Fruit fly (Drosophila melanogaster) Kc167 (cell line): ENCODE measurements around the gene CG34288.

Experiments used
- psq ChIP-seq: fragments of >200 bp; optimal IDR thresholded peaks from 2 replicates; lab custom pipeline; 2017; ENCODE audit warnings: missing external identifiers
- ttk ChIP-seq: sonication (Bioruptor generic); optimal IDR thresholded peaks from 2 replicates; lab custom pipeline; 2017; ENCODE audit warnings: missing external identifiers

DNA sequence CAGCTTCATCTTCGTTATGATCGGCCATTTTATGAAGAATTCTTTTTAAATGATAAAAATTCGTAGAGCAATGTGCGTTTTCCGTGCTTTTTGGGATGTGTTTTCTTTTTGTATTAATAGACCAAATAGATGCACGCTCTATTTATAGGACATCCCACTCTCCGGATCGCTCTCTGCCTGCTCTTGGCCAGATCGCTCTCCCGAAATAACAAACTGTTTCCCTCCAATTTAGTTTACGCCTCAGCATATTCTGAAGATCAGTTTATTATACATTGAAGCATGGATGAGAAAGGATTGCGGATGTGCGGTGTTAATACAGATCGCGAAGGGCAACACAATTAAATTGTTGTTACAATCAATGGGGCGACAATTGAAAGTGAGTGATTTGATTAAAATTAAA is 41.8 kb upstream of the CG34288 start, which contains the start of gene CG5376:
- no peak for TF ChIP-seq psq (lab: Kevin White, UChicago)
- TF ChIP-seq ttk (lab: Kevin White, UChicago): no peak
